Worm (Caenorhabditis elegans) whole organism, L1 larva: Measurements from ENCODE around the gene F49E11.7.

ENCODE experiments used
- Y116A8C.19 ChIP-seq: sonication (generic microtip); optimal IDR thresholded peaks from 2 replicates; lab custom pipeline; 2016; ENCODE audit warnings: missing compliant biosample characterization, missing genetic modification characterization, borderline replicate concordance
- blmp-1 ChIP-seq: fragments of 150-350 bp; optimal IDR thresholded peaks from 2 replicates; lab custom pipeline; 2014; ENCODE audit warnings: missing biosample characterization, missing genetic modification characterization
- ces-1 ChIP-seq: fragments of 150-350 bp; optimal IDR thresholded peaks from 2 replicates; lab custom pipeline; 2014; ENCODE audit warnings: missing biosample characterization, missing genetic modification reagents, missing genetic modification characterization
- dpl-1 ChIP-seq, 3 experiments: fragments of 150-350 bp in 2 of 3; sonication (generic microtip) in 1 of 3; optimal IDR thresholded peaks; 2 replicates each; lab custom pipeline; 2014 to 2017; ENCODE audit warnings: missing biosample characterization in 3 of 3, missing genetic modification characterization in 3 of 3, missing genetic modification reagents in 3 of 3
- efl-1 ChIP-seq, 4 experiments: fragments of 150-350 bp; optimal IDR thresholded peaks in 3 of 4; peaks in 1 of 4; 1 replicate in 1 of 4; 2 replicates in 3 of 4; lab custom pipeline; 2014; ENCODE audit warnings: missing biosample characterization in 2 of 4, missing genetic modification characterization in 2 of 4, missing genetic modification reagents in 2 of 4
- egl-27 ChIP-seq, 2 experiments: fragments of 150-350 bp in 1 of 2; sonication (generic microtip); optimal IDR thresholded peaks; 3 replicates each; lab custom pipeline; 2017 to 2018; ENCODE audit warnings: missing biosample characterization in 2 of 2, missing genetic modification characterization in 2 of 2, missing genetic modification reagents in 2 of 2
- elt-3 ChIP-seq, 6 experiments: fragments of 150-350 bp in 1 of 6; sonication (generic microtip); optimal IDR thresholded peaks; 2 replicates each; lab custom pipeline; 2017 to 2018; ENCODE audit warnings: missing biosample characterization in 6 of 6, missing genetic modification characterization in 6 of 6, inconsistent platforms in 1 of 6
- fkh-8 ChIP-seq: sonication (generic microtip); optimal IDR thresholded peaks from 2 replicates; lab custom pipeline; 2016; ENCODE audit warnings: mild to moderate bottlenecking, missing genetic modification characterization, missing compliant biosample characterization
- grh-1 ChIP-seq: fragments of 200-800 bp; sonication (Bioruptor generic); IDR thresholded peaks from 2 replicates; pipeline ENCODE4 v1.3.6; 2022; ENCODE audit warnings: missing genetic modification reagents, missing genetic modification characterization, missing compliant biosample characterization
- hlh-17 ChIP-seq: fragments of 200-800 bp; sonication (Bioruptor generic); optimal IDR thresholded peaks from 2 replicates; lab custom pipeline; 2018; ENCODE audit warnings: missing genetic modification characterization, mild to moderate bottlenecking, missing compliant biosample characterization, moderate library complexity, borderline replicate concordance
- jun-1 ChIP-seq: fragments of 150-350 bp; optimal IDR thresholded peaks from 2 replicates; lab custom pipeline; 2014; ENCODE audit warnings: missing biosample characterization, missing genetic modification reagents, missing genetic modification characterization
- lin-13 ChIP-seq: fragments of 150-350 bp; optimal IDR thresholded peaks from 2 replicates; lab custom pipeline; 2014; ENCODE audit warnings: missing biosample characterization, missing genetic modification reagents, missing genetic modification characterization
- lin-14 ChIP-seq: fragments of 200-800 bp; sonication (Bioruptor generic); optimal IDR thresholded peaks from 2 replicates; lab custom pipeline; 2018; ENCODE audit warnings: mild to moderate bottlenecking, missing genetic modification characterization, moderate library complexity, missing compliant biosample characterization
- lin-35 ChIP-seq, 2 experiments: fragments of 150-350 bp; optimal IDR thresholded peaks; 2 replicates each; lab custom pipeline; 2014; ENCODE audit warnings: missing biosample characterization in 2 of 2, missing genetic modification characterization in 2 of 2, missing genetic modification reagents in 2 of 2
- mab-9 ChIP-seq: fragments of 200-800 bp; sonication (Bioruptor generic); IDR thresholded peaks from 2 replicates; pipeline ENCODE4 v1.3.6; 2022; ENCODE audit warnings: missing genetic modification reagents, missing genetic modification characterization, missing compliant biosample characterization
- mdl-1 ChIP-seq, 2 experiments: fragments of 150-350 bp; optimal IDR thresholded peaks; 2 replicates each; lab custom pipeline; 2014 to 2017; ENCODE audit warnings: missing biosample characterization in 2 of 2, missing genetic modification characterization in 2 of 2, inconsistent platforms in 1 of 2
- mep-1 ChIP-seq: fragments of 150-350 bp; optimal IDR thresholded peaks from 2 replicates; lab custom pipeline; 2014; ENCODE audit warnings: missing biosample characterization, missing genetic modification characterization
- nhr-19 ChIP-seq: fragments of 200-800 bp; sonication (Bioruptor generic); conservative IDR thresholded peaks from 2 replicates; pipeline ENCODE4 v1.3.6; 2022; ENCODE audit warnings: missing genetic modification characterization, missing compliant biosample characterization
- nhr-20 ChIP-seq: sonication (generic microtip); optimal IDR thresholded peaks from 2 replicates; lab custom pipeline; 2016; ENCODE audit warnings: mild to moderate bottlenecking, missing genetic modification characterization, missing compliant biosample characterization
- nhr-71 ChIP-seq: sonication (generic microtip); optimal IDR thresholded peaks from 2 replicates; lab custom pipeline; 2016; ENCODE audit warnings: mild to moderate bottlenecking, missing genetic modification characterization, moderate library complexity, missing compliant biosample characterization
- nhr-85 ChIP-seq: sonication (generic microtip); peaks from one replicate; lab custom pipeline; 2016; ENCODE audit warnings: missing genetic modification characterization, inconsistent platforms, missing compliant biosample characterization
- nhr-90 ChIP-seq: sonication (generic microtip); optimal IDR thresholded peaks from 2 replicates; lab custom pipeline; 2016; ENCODE audit warnings: mild to moderate bottlenecking, missing genetic modification characterization, missing compliant biosample characterization; ENCODE audit not compliant: poor library complexity
- pqm-1 ChIP-seq: sonication (generic microtip); optimal IDR thresholded peaks from 3 replicates; lab custom pipeline; 2017; ENCODE audit warnings: missing biosample characterization, missing genetic modification characterization
- rnt-1 ChIP-seq: sonication (generic microtip); optimal IDR thresholded peaks from 2 replicates; lab custom pipeline; 2016; ENCODE audit warnings: mild to moderate bottlenecking, missing genetic modification characterization, moderate library complexity, missing compliant biosample characterization
- skn-1 ChIP-seq: fragments of 150-350 bp; optimal IDR thresholded peaks from 2 replicates; lab custom pipeline; 2014; ENCODE audit warnings: missing biosample characterization, missing genetic modification characterization
- snpc-4 ChIP-seq: fragments of 150-350 bp; optimal IDR thresholded peaks from 2 replicates; lab custom pipeline; 2014; ENCODE audit warnings: missing biosample characterization, missing genetic modification characterization
- snu-23 ChIP-seq: sonication (generic microtip); optimal IDR thresholded peaks from 2 replicates; lab custom pipeline; 2016; ENCODE audit warnings: missing genetic modification characterization, missing compliant biosample characterization
- sup-37 ChIP-seq: fragments of 200-800 bp; sonication (Bioruptor generic); optimal IDR thresholded peaks from 2 replicates; lab custom pipeline; 2018; ENCODE audit warnings: mild to moderate bottlenecking, missing genetic modification characterization, missing compliant biosample characterization
- swsn-7 ChIP-seq: sonication (generic microtip); optimal IDR thresholded peaks from 2 replicates; lab custom pipeline; 2016; ENCODE audit warnings: missing genetic modification characterization, missing compliant biosample characterization
- unc-62 ChIP-seq: fragments of 150-350 bp; optimal IDR thresholded peaks from 2 replicates; lab custom pipeline; 2014; ENCODE audit warnings: missing biosample characterization, missing genetic modification reagents, missing genetic modification characterization
- unc-86 ChIP-seq: sonication (generic microtip); optimal IDR thresholded peaks from 2 replicates; lab custom pipeline; 2016; ENCODE audit warnings: missing genetic modification characterization, missing compliant biosample characterization
- unc-98 ChIP-seq: fragments of 200-800 bp; sonication (Bioruptor generic); IDR thresholded peaks from 2 replicates; pipeline ENCODE4 v1.3.6; 2022; ENCODE audit warnings: missing genetic modification characterization, missing compliant biosample characterization
- vab-15 ChIP-seq: sonication (generic microtip); optimal IDR thresholded peaks from 2 replicates; lab custom pipeline; 2017; ENCODE audit warnings: missing genotype, mild to moderate bottlenecking, missing genetic modification characterization, missing compliant biosample characterization
- zag-1 ChIP-seq: fragments of 150-350 bp; optimal IDR thresholded peaks from 2 replicates; lab custom pipeline; 2014; ENCODE audit warnings: missing biosample characterization, missing genetic modification characterization
- ztf-4 ChIP-seq: fragments of 150-350 bp; optimal IDR thresholded peaks from 2 replicates; lab custom pipeline; 2014; ENCODE audit warnings: missing biosample characterization, missing genetic modification characterization

The F49E11.7 gene

ce11 chrIV:13075625-13076252, 23.1 kb downstream of the F49E11.7 start:
- TF ChIP-seq nhr-20 (tag; lab: Kevin White, UChicago): peak; percentile 65
- no peak for TF ChIP-seq hlh-17 (GFP tag; lab: Kevin White, UChicago)
- TF ChIP-seq ztf-4 (tag; lab: Kevin White, UChicago): peak; percentile 3
- TF ChIP-seq grh-1 (GFP tag; lab: Robert Waterston, UW): 0 out of 2 replicates have a peak, but pooled peaks have one; percentile 8
- TF ChIP-seq snu-23 (GFP tag; lab: Kevin White, UChicago): peak; percentile 42
- TF ChIP-seq mep-1 (tag; lab: Kevin White, UChicago): no peak
- peak in 4 of 6 experiments; percentile 14 to 67 (median 36) for TF ChIP-seq elt-3 (tag; optimal IDR thresholded peaks at IDR 0.05; lab: Kevin White, UChicago)
- no peak for TF ChIP-seq rnt-1
- TF ChIP-seq blmp-1: peak; percentile 69
- peak; percentile 63 for TF ChIP-seq nhr-71 (tag; lab: Kevin White, UChicago)
- peak in 1 of 2 experiments; percentile 45 for TF ChIP-seq lin-35 (GFP tag; optimal IDR thresholded peaks at IDR 0.05; lab: Kevin White, UChicago)
- peak in 1 of 2 experiments; percentile 32 for TF ChIP-seq mdl-1 (tag; optimal IDR thresholded peaks at IDR 0.05; lab: Kevin White, UChicago)
- TF ChIP-seq nhr-19 (GFP tag; lab: Robert Waterston, UW): peak; percentile 34; the same call in 1 of the 2 replicates
- TF ChIP-seq nhr-90 (tag; lab: Kevin White, UChicago): peak; percentile 38
- peak; percentile 71 for TF ChIP-seq lin-14
- TF ChIP-seq jun-1 (tag; lab: Kevin White, UChicago): no peak
- peak; percentile 93 for TF ChIP-seq nhr-85 (tag; lab: Kevin White, UChicago)
- TF ChIP-seq dpl-1 (GFP tag; optimal IDR thresholded peaks at IDR 0.05; lab: Kevin White, UChicago): peak in 1 of 3 experiments; percentile 3
- TF ChIP-seq, all 84 proteins: peak for 14

ce11 chrIV:13076620-13077019, 24.0 kb downstream of the F49E11.7 start, which contains the start of gene C39E9.7:
TSS of gene C39E9.7 (minus strand) at chrIV:13076720.
- no peak for TF ChIP-seq efl-1 (optimal IDR thresholded peaks at IDR 0.05; lab: Kevin White, UChicago)
- TF ChIP-seq efl-1 (GFP tag; optimal IDR thresholded peaks at IDR 0.05 in 1 of 2; lab: Kevin White, UChicago): peak in 1 of 2 experiments; percentile 26
- no peak for TF ChIP-seq lin-13 (GFP tag; lab: Kevin White, UChicago)

- TF ChIP-seq vab-15 (tag; lab: Kevin White, UChicago): no peak
- TF ChIP-seq swsn-7 (tag; lab: Kevin White, UChicago): no peak
- no peak for TF ChIP-seq unc-62
- no peak for TF ChIP-seq fkh-8 (tag; lab: Kevin White, UChicago)
- TF ChIP-seq lin-14: peak; percentile 63
- TF ChIP-seq unc-98 (GFP tag; lab: Robert Waterston, UW): no peak
- no peak for TF ChIP-seq unc-86 (tag; lab: Kevin White, UChicago)
- peak; percentile 54 for TF ChIP-seq nhr-20 (tag; lab: Kevin White, UChicago)
- peak in 1 of 2 experiments; percentile 50 for TF ChIP-seq lin-35 (GFP tag; optimal IDR thresholded peaks at IDR 0.05; lab: Kevin White, UChicago)
- TF ChIP-seq mdl-1 (tag; optimal IDR thresholded peaks at IDR 0.05; lab: Kevin White, UChicago): peak in 1 of 2 experiments; percentile 37
- TF ChIP-seq egl-27 (tag; optimal IDR thresholded peaks at IDR 0.05; lab: Kevin White, UChicago): no peak
- no peak for TF ChIP-seq zag-1 (tag; lab: Kevin White, UChicago)
- no peak for TF ChIP-seq mab-9 (GFP tag; lab: Robert Waterston, UW)
- peak; percentile 80 for TF ChIP-seq blmp-1
- peak; percentile 91 for TF ChIP-seq nhr-85 (tag; lab: Kevin White, UChicago)
- peak; percentile 7 for TF ChIP-seq nhr-90 (tag; lab: Kevin White, UChicago)
- no peak for TF ChIP-seq Y116A8C.19
- no peak for TF ChIP-seq sup-37 (GFP tag; lab: Kevin White, UChicago)
- TF ChIP-seq nhr-71 (tag; lab: Kevin White, UChicago): peak; percentile 64
- peak in 2 of 6 experiments; percentile 44 to 78 for TF ChIP-seq elt-3 (tag; optimal IDR thresholded peaks at IDR 0.05; lab: Kevin White, UChicago)
- TF ChIP-seq nhr-19 (GFP tag; lab: Robert Waterston, UW): peak; percentile 45
- no peak for TF ChIP-seq pqm-1 (tag; lab: Kevin White, UChicago)
- peak; percentile 42 for TF ChIP-seq snu-23 (GFP tag; lab: Kevin White, UChicago)
- no peak for TF ChIP-seq ces-1 (GFP tag; lab: Kevin White, UChicago)
- TF ChIP-seq skn-1: peak; percentile 1
- TF ChIP-seq snpc-4 (tag; lab: Kevin White, UChicago): no peak
- TF ChIP-seq, all 84 proteins: peak for 12
Measured at ce11 chrIV:13077694-13078093, 25.0 kb downstream of the F49E11.7 start.
